Worm (Caenorhabditis elegans) whole organism, L4/young adult: ENCODE data around the gene srpa-72.

Source experiments
- W03F9.2 ChIP-seq: fragments of 150-350 bp; optimal IDR thresholded peaks from 2 replicates; lab custom pipeline; 2014; ENCODE audit warnings: missing biosample characterization, missing genetic modification characterization
- dao-5 ChIP-seq: sonication (generic microtip); optimal IDR thresholded peaks from 2 replicates; lab custom pipeline; 2016; ENCODE audit warnings: missing genotype, missing genetic modification characterization, moderate library complexity, missing compliant biosample characterization

- no peak for TF ChIP-seq W03F9.2 (tag; lab: Kevin White, UChicago)
- TF ChIP-seq dao-5 (tag; lab: Kevin White, UChicago), result no peak
Measured at ce11 chrII:2779253-2779652, 8.0 kb upstream of the srpa-72 start, which contains the start of gene F08D12.3.
